Worm (Caenorhabditis elegans) whole organism, young adult: ENCODE measurements around the gene otub-1.

Experiments used
- B0019.2 ChIP-seq: fragments of 200-800 bp; sonication (Bioruptor generic); conservative IDR thresholded peaks from 2 replicates; pipeline ENCODE4 v1.3.6; 2022; ENCODE audit warnings: missing genetic modification reagents, missing genetic modification characterization, missing compliant biosample characterization
- B0261.1 ChIP-seq: sonication (generic microtip); optimal IDR thresholded peaks from 2 replicates; lab custom pipeline; 2016; ENCODE audit warnings: mild to moderate bottlenecking, missing genetic modification characterization, moderate library complexity, missing compliant biosample characterization
- F22D6.2 ChIP-seq: sonication (generic microtip); optimal IDR thresholded peaks from 2 replicates; lab custom pipeline; 2016; ENCODE audit warnings: mild to moderate bottlenecking, missing genetic modification characterization, missing compliant biosample characterization
- F52B5.7 ChIP-seq: sonication (generic microtip); optimal IDR thresholded peaks from 2 replicates; lab custom pipeline; 2016; ENCODE audit warnings: mild to moderate bottlenecking, missing genetic modification characterization, missing compliant biosample characterization
- F55B11.4 ChIP-seq: sonication (generic microtip); optimal IDR thresholded peaks from 2 replicates; lab custom pipeline; 2016; ENCODE audit warnings: missing compliant biosample characterization, missing genetic modification characterization, borderline replicate concordance; ENCODE audit not compliant: insufficient read depth
- F57A8.1 ChIP-seq: fragments of 200-800 bp; sonication (Bioruptor generic); optimal IDR thresholded peaks from 2 replicates; lab custom pipeline; 2018; ENCODE audit warnings: mild to moderate bottlenecking, missing genetic modification characterization, moderate library complexity, missing compliant biosample characterization
- T07F8.4 ChIP-seq: sonication (generic microtip); optimal IDR thresholded peaks from 2 replicates; lab custom pipeline; 2016; ENCODE audit warnings: mild to moderate bottlenecking, missing genetic modification characterization, moderate library complexity, missing compliant biosample characterization
- ama-1 ChIP-seq, 3 experiments: fragments of 150-350 bp in 1 of 3; sonication (generic microtip) in 2 of 3; optimal IDR thresholded peaks; 2 replicates each; lab custom pipeline; 2014 to 2018; ENCODE audit warnings: missing biosample characterization in 2 of 3, missing genetic modification characterization in 2 of 3, missing genetic modification reagents in 2 of 3
- atf-7 ChIP-seq: sonication (generic microtip); optimal IDR thresholded peaks from 2 replicates; lab custom pipeline; 2017; ENCODE audit warnings: mild to moderate bottlenecking, missing genetic modification characterization, missing compliant biosample characterization
- bed-1 ChIP-seq: fragments of 200-800 bp; sonication (Bioruptor generic); IDR thresholded peaks from 2 replicates; pipeline ENCODE4 v1.3.6; 2022; ENCODE audit warnings: missing genetic modification reagents, missing genetic modification characterization, missing compliant biosample characterization
- ccch-3 ChIP-seq: fragments of 200-800 bp; sonication (Bioruptor generic); optimal IDR thresholded peaks from 2 replicates; lab custom pipeline; 2018; ENCODE audit warnings: mild to moderate bottlenecking, missing genetic modification characterization, missing compliant biosample characterization
- cebp-2 ChIP-seq: fragments of 200-800 bp; sonication (Bioruptor generic); IDR thresholded peaks from 2 replicates; pipeline ENCODE4 v1.3.6; 2022; ENCODE audit warnings: missing genetic modification characterization, missing compliant biosample characterization
- ceh-40 ChIP-seq: fragments of 200-800 bp; sonication (Bioruptor generic); IDR thresholded peaks from 2 replicates; pipeline ENCODE4 v1.3.6; 2022; ENCODE audit warnings: missing genetic modification characterization, missing compliant biosample characterization
- dpl-1 ChIP-seq: fragments of 150-350 bp; optimal IDR thresholded peaks from 2 replicates; lab custom pipeline; 2014; ENCODE audit warnings: missing biosample characterization, missing genetic modification reagents, missing genetic modification characterization
- efl-1 ChIP-seq: fragments of 150-350 bp; optimal IDR thresholded peaks from 2 replicates; lab custom pipeline; 2014; ENCODE audit warnings: missing biosample characterization, missing genetic modification reagents, missing genetic modification characterization
- fkh-3 ChIP-seq: sonication (generic microtip); optimal IDR thresholded peaks from 2 replicates; lab custom pipeline; 2016; ENCODE audit warnings: mild to moderate bottlenecking, missing genetic modification characterization, missing compliant biosample characterization
- hlh-26 ChIP-seq: fragments of 200-800 bp; sonication (Bioruptor generic); conservative IDR thresholded peaks from 2 replicates; pipeline ENCODE4 v1.3.6; 2022; ENCODE audit warnings: missing genetic modification reagents, missing genetic modification characterization, missing compliant biosample characterization
- hmg-1.2 ChIP-seq: fragments of 200-800 bp; sonication (Bioruptor generic); IDR thresholded peaks from 2 replicates; pipeline ENCODE4 v1.3.6; 2022; ENCODE audit warnings: missing genetic modification reagents, missing genetic modification characterization, missing compliant biosample characterization
- let-607 ChIP-seq, 2 experiments: fragments of 200-800 bp in 1 of 2; sonication (Bioruptor generic) in 1 of 2; sonication (generic microtip) in 1 of 2; optimal IDR thresholded peaks; 2 replicates each; lab custom pipeline; 2016 to 2018; ENCODE audit warnings: mild to moderate bottlenecking in 2 of 2, missing compliant biosample characterization in 2 of 2, missing genetic modification characterization in 2 of 2, moderate library complexity in 2 of 2, missing genotype in 1 of 2
- lin-26 ChIP-seq: fragments of 200-800 bp; sonication (Bioruptor generic); IDR thresholded peaks from 2 replicates; pipeline ENCODE4 v1.3.6; 2022; ENCODE audit warnings: missing genetic modification reagents, missing genetic modification characterization, missing compliant biosample characterization
- madf-10 ChIP-seq: sonication (generic microtip); optimal IDR thresholded peaks from 2 replicates; lab custom pipeline; 2016; ENCODE audit warnings: mild to moderate bottlenecking, missing genetic modification characterization, missing compliant biosample characterization
- madf-8 ChIP-seq: fragments of 200-800 bp; sonication (Bioruptor generic); conservative IDR thresholded peaks from 2 replicates; pipeline ENCODE4 v1.3.6; 2022; ENCODE audit warnings: missing genetic modification reagents, missing genetic modification characterization, missing compliant biosample characterization
- mcd-1 ChIP-seq: fragments of 200-800 bp; sonication (Bioruptor generic); IDR thresholded peaks from 2 replicates; pipeline ENCODE4 v1.3.6; 2022; ENCODE audit warnings: missing genetic modification reagents, missing genetic modification characterization, missing compliant biosample characterization
- mes-4 ChIP-seq: sonication (generic microtip); optimal IDR thresholded peaks from 2 replicates; lab custom pipeline; 2016; ENCODE audit warnings: missing genotype, missing genetic modification characterization, missing compliant biosample characterization
- nfya-1 ChIP-seq: sonication (generic microtip); optimal IDR thresholded peaks from 2 replicates; lab custom pipeline; 2017; ENCODE audit warnings: antibody characterized with exemption, missing compliant biosample characterization, missing genetic modification characterization, borderline replicate concordance; ENCODE audit not compliant: insufficient read depth
- nfyb-1 ChIP-seq: fragments of 200-800 bp; sonication (Bioruptor generic); IDR thresholded peaks from 2 replicates; pipeline ENCODE4 v1.3.6; 2022; ENCODE audit warnings: missing genetic modification reagents, missing genetic modification characterization, missing compliant biosample characterization
- rcor-1 ChIP-seq: fragments of 200-800 bp; sonication (Bioruptor generic); IDR thresholded peaks from 2 replicates; pipeline ENCODE4 v1.3.6; 2022; ENCODE audit warnings: missing genetic modification reagents, missing genetic modification characterization, missing compliant biosample characterization
- rec-8 ChIP-seq, 2 experiments: sonication (generic microtip); optimal IDR thresholded peaks; 2 replicates each; lab custom pipeline; 2016; ENCODE audit warnings: mild to moderate bottlenecking in 2 of 2, missing genetic modification characterization in 2 of 2, missing genetic modification reagents in 2 of 2, missing genotype in 2 of 2, missing biosample characterization in 1 of 2, missing compliant biosample characterization in 1 of 2, moderate library complexity in 1 of 2
- repo-1 ChIP-seq: sonication (generic microtip); optimal IDR thresholded peaks from 2 replicates; lab custom pipeline; 2017; ENCODE audit warnings: mild to moderate bottlenecking, missing genetic modification characterization, missing compliant biosample characterization
- snpc-3.4 ChIP-seq: sonication (generic microtip); optimal IDR thresholded peaks from 2 replicates; lab custom pipeline; 2017; ENCODE audit warnings: missing genetic modification characterization, mild to moderate bottlenecking, missing compliant biosample characterization, antibody characterized with exemption, moderate library complexity, missing genotype, missing genetic modification reagents
- tbp1 ChIP-seq: fragments of 200-800 bp; sonication (Bioruptor generic); optimal IDR thresholded peaks from 2 replicates; lab custom pipeline; 2018; ENCODE audit warnings: mild to moderate bottlenecking, missing genetic modification characterization, missing compliant biosample characterization
- tlf-1 ChIP-seq: fragments of 200-800 bp; sonication (Bioruptor generic); optimal IDR thresholded peaks from 2 replicates; lab custom pipeline; 2018; ENCODE audit warnings: mild to moderate bottlenecking, missing genetic modification characterization, missing compliant biosample characterization
- xnd-1 ChIP-seq: sonication (generic microtip); optimal IDR thresholded peaks from 2 replicates; lab custom pipeline; 2016; ENCODE audit warnings: missing genotype, missing genetic modification reagents, missing genetic modification characterization, missing compliant biosample characterization
- ztf-18 ChIP-seq: sonication (generic microtip); optimal IDR thresholded peaks from 2 replicates; lab custom pipeline; 2016; ENCODE audit warnings: missing genotype, mild to moderate bottlenecking, missing genetic modification characterization, missing compliant biosample characterization
- ztf-22 ChIP-seq: fragments of 200-800 bp; sonication (Bioruptor generic); optimal IDR thresholded peaks from 2 replicates; lab custom pipeline; 2018; ENCODE audit warnings: mild to moderate bottlenecking, missing genetic modification characterization, moderate library complexity, missing compliant biosample characterization
- ztf-25 ChIP-seq: fragments of 200-800 bp; sonication (Bioruptor generic); IDR thresholded peaks from 2 replicates; pipeline ENCODE4 v1.3.6; 2022; ENCODE audit warnings: missing genetic modification reagents, missing genetic modification characterization, missing compliant biosample characterization
- ztf-26 ChIP-seq: sonication (generic microtip); optimal IDR thresholded peaks from 2 replicates; lab custom pipeline; 2017; ENCODE audit warnings: missing genetic modification characterization, missing compliant biosample characterization

otub-1 gene

ce11 chrV:15105893-15106598 is 39.9 kb downstream of the otub-1 start, which contains the start of gene C01G10.14:
C01G10.14 (minus strand) TSS chrV:15105943.
- TF ChIP-seq B0261.1 (tag; lab: Kevin White, UChicago) (peak; percentile 58), lin-26 (GFP tag; lab: Robert Waterston, UW) (peak; percentile 55; the same call in 1 of the 2 replicates), tbp1 (GFP tag; lab: Kevin White, UChicago) (peak; percentile 82), ztf-25 (GFP tag; lab: Robert Waterston, UW) (peak; percentile 50; the same call in 1 of the 2 replicates), hmg-1.2 (GFP tag; lab: Robert Waterston, UW) (peak; percentile 73; the same call in 1 of the 2 replicates), nfyb-1 (GFP tag; lab: Robert Waterston, UW) (peak; percentile 36; the same call in 1 of the 2 replicates)

DNA sequence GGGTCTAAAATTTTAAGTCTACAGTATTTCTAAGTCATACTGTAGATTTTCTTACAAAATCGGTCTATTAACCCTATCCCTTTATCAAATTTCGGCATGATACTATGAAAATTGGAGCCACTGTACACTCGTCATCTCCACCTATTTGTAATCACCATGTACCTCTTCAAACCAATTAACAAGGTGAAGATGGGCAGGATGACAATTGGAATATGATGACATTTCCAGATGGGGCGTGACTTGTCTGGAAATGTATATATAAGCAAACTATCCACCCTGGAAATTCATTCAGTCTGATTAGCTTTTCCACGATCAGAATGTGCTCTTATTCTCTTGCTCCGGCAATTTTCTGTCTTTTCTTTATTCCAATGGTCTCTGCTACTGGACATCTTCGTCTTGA is 43.2 kb downstream of the otub-1 start, which contains the start of gene Y75B12A.2:
TSS of gene Y75B12A.2 (plus strand) at position 301 of the 400 bp plus-strand sequence.
- no peak for TF ChIP-seq rec-8 (tag; optimal IDR thresholded peaks at IDR 0.05; lab: Kevin White, UChicago)
- no peak for TF ChIP-seq let-607 (tag; optimal IDR thresholded peaks at IDR 0.05; lab: Kevin White, UChicago)
- TF ChIP-seq B0019.2 (GFP tag; lab: Robert Waterston, UW), result no peak
- no peak for TF ChIP-seq cebp-2 (GFP tag; lab: Robert Waterston, UW)
- no peak for TF ChIP-seq F22D6.2 (tag; lab: Kevin White, UChicago)
- no peak for TF ChIP-seq ccch-3
- TF ChIP-seq snpc-3.4, result no peak
- TF ChIP-seq ztf-18 (tag; lab: Kevin White, UChicago), result no peak
- TF ChIP-seq B0261.1 (tag; lab: Kevin White, UChicago), result no peak
- TF ChIP-seq nfya-1, result no peak
- no peak for TF ChIP-seq bed-1 (GFP tag; lab: Robert Waterston, UW)
- TF ChIP-seq T07F8.4 (tag; lab: Kevin White, UChicago), result no peak
- no peak for TF ChIP-seq madf-8
- TF ChIP-seq tbp1 (GFP tag; lab: Kevin White, UChicago), result no peak
- no peak for TF ChIP-seq madf-10
- no peak for TF ChIP-seq xnd-1 (tag; lab: Kevin White, UChicago)
- no peak for TF ChIP-seq F52B5.7 (tag; lab: Kevin White, UChicago)
- no peak for TF ChIP-seq fkh-3
- TF ChIP-seq, all 124 proteins: peak for 0

ce11 chrV:15111660-15112059 is 45.6 kb downstream of the otub-1 start, which contains the start of gene T01G5.7:
T01G5.7 (plus strand) TSS chrV:15111960.
- TF ChIP-seq rec-8 (tag; optimal IDR thresholded peaks at IDR 0.05; lab: Kevin White, UChicago) (no peak), rcor-1 (GFP tag; lab: Robert Waterston, UW) (no peak), efl-1 (GFP tag; lab: Kevin White, UChicago) (no peak), F52B5.7 (tag; lab: Kevin White, UChicago) (no peak), B0019.2 (GFP tag; lab: Robert Waterston, UW) (no peak), bed-1 (GFP tag; lab: Robert Waterston, UW) (no peak), mes-4 (tag; lab: Kevin White, UChicago) (no peak), hlh-26 (GFP tag; lab: Robert Waterston, UW) (no peak), repo-1 (no peak), atf-7 (tag; lab: Kevin White, UChicago) (no peak), ztf-26 (no peak), ama-1 (optimal IDR thresholded peaks at IDR 0.05; lab: Kevin White, UChicago) (no peak), ama-1 (GFP tag; optimal IDR thresholded peaks at IDR 0.05; lab: Kevin White, UChicago) (no peak), ztf-22 (GFP tag; lab: Kevin White, UChicago) (no peak), mcd-1 (GFP tag; lab: Robert Waterston, UW) (no peak), ceh-40 (no peak), dpl-1 (GFP tag; lab: Kevin White, UChicago) (no peak), tlf-1 (GFP tag; lab: Kevin White, UChicago) (no peak), F57A8.1 (GFP tag; lab: Kevin White, UChicago) (no peak), nfya-1 (no peak), F55B11.4 (tag; lab: Kevin White, UChicago) (no peak)
